Worm (Caenorhabditis elegans) whole organism, late embryonic: ENCODE results near the gene Y47D7A.3.

Source experiments
- K09A11.1 ChIP-seq: sonication (generic microtip); optimal IDR thresholded peaks from 2 replicates; lab custom pipeline; 2017; ENCODE audit warnings: antibody characterized with exemption, mild to moderate bottlenecking, missing genetic modification characterization, missing compliant biosample characterization; ENCODE audit not compliant: insufficient read depth
- ceh-9 ChIP-seq: sonication (generic microtip); optimal IDR thresholded peaks from 2 replicates; lab custom pipeline; 2016; ENCODE audit warnings: mild to moderate bottlenecking, missing genetic modification characterization, inconsistent platforms, missing compliant biosample characterization
- ets-4 ChIP-seq: sonication (generic microtip); optimal IDR thresholded peaks from 2 replicates; lab custom pipeline; 2016; ENCODE audit warnings: missing genetic modification characterization, missing compliant biosample characterization
- fax-1 ChIP-seq: sonication (generic microtip); optimal IDR thresholded peaks from 2 replicates; lab custom pipeline; 2016; ENCODE audit warnings: missing genotype, missing genetic modification characterization, missing compliant biosample characterization
- fkh-10 ChIP-seq: fragments of 150-350 bp; optimal IDR thresholded peaks from 2 replicates; lab custom pipeline; 2014; ENCODE audit warnings: missing biosample characterization, missing genetic modification reagents, missing genetic modification characterization
- fkh-6 ChIP-seq: sonication (generic microtip); optimal IDR thresholded peaks from 2 replicates; lab custom pipeline; 2016; ENCODE audit warnings: missing genetic modification characterization, missing compliant biosample characterization
- lim-6 ChIP-seq: sonication (generic microtip); optimal IDR thresholded peaks from 2 replicates; lab custom pipeline; 2016; ENCODE audit warnings: missing genetic modification characterization, missing compliant biosample characterization
- pha-4 ChIP-seq: fragments of 150-350 bp; optimal IDR thresholded peaks from 2 replicates; lab custom pipeline; 2018; ENCODE audit warnings: missing biosample characterization, missing genetic modification reagents, missing genetic modification characterization
- pqm-1 ChIP-seq: sonication (generic microtip); optimal IDR thresholded peaks from 2 replicates; lab custom pipeline; 2016; ENCODE audit warnings: missing genetic modification characterization, missing compliant biosample characterization
- syd-9 ChIP-seq: sonication (generic microtip); optimal IDR thresholded peaks from 2 replicates; lab custom pipeline; 2016; ENCODE audit warnings: mild to moderate bottlenecking, missing genetic modification characterization, moderate library complexity, missing compliant biosample characterization
- tbx-2 ChIP-seq: sonication (generic microtip); optimal IDR thresholded peaks from 2 replicates; lab custom pipeline; 2016; ENCODE audit warnings: missing genetic modification characterization, missing compliant biosample characterization
- ztf-16 ChIP-seq: sonication (generic microtip); optimal IDR thresholded peaks from 2 replicates; lab custom pipeline; 2017; ENCODE audit warnings: missing genetic modification characterization, missing compliant biosample characterization

DNA sequence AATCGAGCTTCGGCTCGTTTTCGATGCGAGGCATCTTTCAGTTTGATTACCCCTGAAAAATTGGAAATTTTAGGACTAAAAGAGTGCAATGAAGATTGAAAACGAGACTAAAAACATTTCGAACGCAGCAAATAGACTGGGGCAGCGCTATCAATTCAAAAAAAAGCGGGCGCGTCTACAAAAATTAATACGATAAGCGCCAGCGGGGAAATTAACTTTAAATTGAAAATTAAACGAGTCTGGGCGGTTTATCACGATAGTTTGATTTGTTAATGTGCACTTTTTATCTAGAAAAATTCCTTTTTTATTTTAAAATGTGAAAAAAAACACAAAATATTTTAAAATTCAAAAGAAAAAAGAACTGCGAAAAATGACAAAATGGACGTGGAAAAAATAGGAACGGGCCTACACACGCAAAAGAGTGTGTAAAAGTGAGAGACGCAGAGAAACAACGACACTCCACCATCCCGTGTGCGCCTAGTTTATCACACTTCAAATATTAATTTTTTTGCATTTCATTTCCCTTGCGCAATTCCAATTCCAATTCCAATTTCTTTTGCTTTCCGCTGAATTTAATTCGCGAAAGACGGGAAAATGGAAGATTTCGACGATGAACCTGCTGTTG lies 39.3 kb upstream of the Y47D7A.3 start, which contains the start of the genes gmpr-1 and fipp-1:
- TF ChIP-seq ztf-16 (tag; lab: Kevin White, UChicago) (no peak), fax-1 (tag; lab: Kevin White, UChicago) (no peak), pha-4 (tag; lab: Kevin White, UChicago) (no peak), fkh-10 (GFP tag; lab: Kevin White, UChicago) (no peak), ets-4 (no peak), syd-9 (tag; lab: Kevin White, UChicago) (no peak), pqm-1 (tag; lab: Kevin White, UChicago) (no peak), K09A11.1 (tag; lab: Kevin White, UChicago) (no peak), fkh-6 (tag; lab: Kevin White, UChicago) (no peak), tbx-2 (no peak), ceh-9 (tag; lab: Kevin White, UChicago) (no peak), lim-6 (tag; lab: Kevin White, UChicago) (no peak)
